Worm (Caenorhabditis elegans): ENCODE results near the gene D1022.5.

D1022.5 gene

DNA sequence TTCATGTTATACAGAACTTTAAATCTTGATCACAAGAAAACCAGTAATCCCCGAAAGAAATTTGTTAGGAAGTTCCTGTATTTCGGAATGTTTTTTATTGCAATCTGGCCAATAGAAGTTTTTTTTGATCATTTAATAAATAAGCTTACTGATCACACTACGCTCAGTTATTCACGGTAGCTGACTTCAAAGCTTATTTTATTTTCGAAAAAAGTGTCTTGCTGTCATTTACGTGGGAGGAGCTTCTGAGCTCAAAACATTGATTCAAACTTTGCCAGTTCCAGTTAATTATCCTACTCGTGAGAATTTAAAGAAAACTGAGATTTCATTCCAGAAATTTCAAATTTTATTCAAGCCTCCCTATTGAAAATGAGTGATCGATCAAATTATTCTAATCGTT, 26.3 kb downstream of the D1022.5 start, which contains the start of gene srd-54:
TSS of gene srd-54 (plus strand) at position 301 of the 400 bp plus-strand sequence.
- no peak for TF ChIP-seq unc-62 (GFP tag; optimal IDR thresholded peaks at IDR 0.05)

DNA sequence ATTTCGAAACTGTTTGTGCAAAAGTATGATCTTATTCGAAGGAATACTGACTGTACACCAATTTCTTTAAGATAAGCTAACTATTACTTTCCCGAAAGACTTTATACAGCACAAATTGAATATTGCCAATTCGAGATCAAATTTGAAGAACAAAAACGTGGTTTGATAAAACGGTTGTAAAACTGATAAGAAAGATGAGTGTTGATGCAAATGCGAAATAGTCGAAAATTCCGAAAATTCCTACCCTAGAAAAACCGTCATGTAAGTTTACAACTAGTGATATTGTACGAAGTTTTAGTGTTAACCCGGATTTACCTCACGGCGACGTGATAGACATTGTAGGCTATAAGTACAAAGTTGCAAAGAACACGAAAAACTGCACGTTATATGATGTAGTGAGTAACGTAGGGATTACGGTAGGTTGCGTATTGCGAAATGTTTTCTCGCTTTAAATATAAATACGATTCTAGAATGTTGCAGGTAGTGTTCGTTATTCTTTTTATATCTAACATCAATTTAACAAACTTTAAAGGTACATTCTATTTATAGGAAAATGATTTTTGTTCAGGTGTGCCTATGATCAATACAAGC, 37.7 kb downstream of the D1022.5 start:
- no peak for TF ChIP-seq unc-62 (GFP tag; optimal IDR thresholded peaks at IDR 0.05)

DNA sequence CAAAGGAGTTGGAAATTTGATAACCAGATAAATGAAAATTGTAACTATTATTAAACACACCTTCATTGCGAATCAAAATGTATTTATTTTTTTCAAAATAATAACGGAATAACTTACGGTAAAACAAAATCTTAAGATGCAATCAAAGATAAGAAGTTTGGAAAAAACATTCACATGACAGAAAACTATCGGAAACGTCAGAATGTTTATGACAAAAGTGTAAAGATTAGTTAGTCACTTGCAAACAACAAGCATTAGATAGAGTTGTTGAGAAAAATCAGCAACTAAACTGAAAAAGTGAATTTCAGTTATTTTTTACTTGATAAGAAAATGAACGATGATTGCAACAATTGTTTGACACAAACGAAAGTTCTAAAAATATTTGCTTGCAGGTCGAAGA, 38.4 kb downstream of the D1022.5 start:
- TF ChIP-seq unc-62 (GFP tag; optimal IDR thresholded peaks at IDR 0.05) = no peak

- TF ChIP-seq unc-62 (GFP tag; optimal IDR thresholded peaks at IDR 0.05) = no peak
Observed at ce11 chrII:7419563-7419962, 39.0 kb downstream of the D1022.5 start.

ce11 chrII:7413764-7414163, 44.8 kb downstream of the D1022.5 start:
- no peak for TF ChIP-seq unc-62 (GFP tag; optimal IDR thresholded peaks at IDR 0.05)

- no peak for TF ChIP-seq unc-62 (GFP tag; optimal IDR thresholded peaks at IDR 0.05)
Observed at ce11 chrII:7413275-7413674, 45.3 kb downstream of the D1022.5 start.

- TF ChIP-seq unc-62 (GFP tag; optimal IDR thresholded peaks at IDR 0.05) = no peak
Observed at ce11 chrII:7411930-7412329, 46.7 kb downstream of the D1022.5 start, which contains the start of gene K02A2.5. Gene K02A2.5 (minus strand): TSS chrII:7412030.

DNA sequence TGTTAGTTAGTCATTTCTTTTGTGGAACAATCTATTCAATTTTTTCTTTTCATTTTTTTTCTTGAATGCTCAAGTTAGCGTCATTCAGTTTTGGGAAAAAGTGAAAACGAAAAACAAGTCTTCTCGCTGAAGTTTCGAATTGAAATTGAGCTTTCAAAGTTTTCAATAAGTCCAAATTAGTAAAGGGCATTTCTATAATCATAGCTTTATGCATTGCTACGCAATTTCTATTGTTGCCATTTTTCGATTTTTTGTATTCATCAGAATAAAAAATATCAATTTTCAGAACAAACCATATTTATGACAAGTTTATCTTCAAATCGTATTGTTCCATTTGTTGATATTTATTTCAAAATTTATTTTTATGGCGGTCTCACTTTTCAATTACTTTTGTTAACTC, 50.4 kb downstream of the D1022.5 start, which contains the start of gene srd-55:
TSS of gene srd-55 (plus strand) at position 301 of the 400 bp plus-strand sequence.
- no peak for TF ChIP-seq unc-62 (GFP tag; optimal IDR thresholded peaks at IDR 0.05)

Data from whole organism, dauer.